Fruit fly (Drosophila melanogaster): Measurements from ENCODE around the gene btsz.

- TF ChIP-seq br (optimal IDR thresholded peaks at IDR 0.05) (no peak), Lhr (GFP tag; optimal IDR thresholded peaks at IDR 0.05) (no peak), CG10321 (GFP tag; IDR thresholded peaks at IDR 0.05) (no peak), Jarid2 (GFP tag; optimal IDR thresholded peaks at IDR 0.05) (no peak), CG8924 (tag; optimal IDR thresholded peaks at IDR 0.05) (no peak), usp (GFP tag; optimal IDR thresholded peaks at IDR 0.05) (no peak), z (GFP tag; IDR thresholded peaks at IDR 0.05) (no peak), CG15696 (tag; optimal IDR thresholded peaks at IDR 0.05) (no peak), Deaf1 (tag; optimal IDR thresholded peaks at IDR 0.05) (no peak), B-H1 (GFP tag; IDR thresholded peaks at IDR 0.05) (no peak), Blimp-1 (GFP tag; optimal IDR thresholded peaks at IDR 0.05) (no peak), NC2α (GFP tag; optimal IDR thresholded peaks at IDR 0.05) (no peak), CG32532 (GFP tag; IDR thresholded peaks at IDR 0.05) (no peak), bowl (GFP tag; IDR thresholded peaks at IDR 0.05) (no peak)
These were observed 30.5 kb downstream of the btsz start, which contains the start of gene CG3610 for dm6 chr3R:14844743-14845142.
